Worm (Caenorhabditis elegans): ENCODE data around the gene C30A5.16.
A peak's percentile ranks its signal among the peaks of the same experiment; 100 is the strongest.

C30A5.16 gene

DNA sequence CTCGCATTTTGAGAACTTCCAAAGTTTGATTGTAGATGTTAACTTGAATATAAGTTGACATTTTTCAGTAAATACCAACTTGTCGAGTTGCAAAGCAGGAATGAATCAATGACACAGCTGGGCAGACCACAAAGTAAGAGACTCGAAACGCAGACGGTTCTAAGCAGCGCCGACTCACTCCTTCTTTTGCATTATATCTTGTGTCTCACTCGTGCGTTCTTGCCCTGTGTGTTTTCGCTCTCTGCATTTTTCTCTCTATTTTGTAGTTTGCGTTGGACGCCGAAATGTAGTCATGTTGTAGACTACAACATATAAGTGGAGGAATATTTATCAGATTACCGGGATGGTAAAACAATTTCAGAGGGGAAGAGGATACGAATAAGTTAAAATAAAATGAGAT lies 24.8 kb downstream of the C30A5.16 start, which contains the start of gene C02F5.12 (continued):
- TF ChIP-seq egl-27 (tag; optimal IDR thresholded peaks at IDR 0.05): no peak
- TF ChIP-seq attf-4 (tag; optimal IDR thresholded peaks at IDR 0.05): no peak
- TF ChIP-seq set-16 (GFP tag; IDR thresholded peaks at IDR 0.05): no peak
- no peak for TF ChIP-seq pqm-1 (tag; optimal IDR thresholded peaks at IDR 0.05)
- no peak for TF ChIP-seq Y5F2A.4 (GFP tag; optimal IDR thresholded peaks at IDR 0.05)
- TF ChIP-seq F26F4.8 (GFP tag; conservative IDR thresholded peaks at IDR 0.05): no peak
- no peak for TF ChIP-seq egl-43 (GFP tag; IDR thresholded peaks at IDR 0.05)
- no peak for TF ChIP-seq fos-1 (tag; optimal IDR thresholded peaks at IDR 0.05)
- TF ChIP-seq aly-2 (tag; optimal IDR thresholded peaks at IDR 0.05): no peak
- peak; percentile 20 for TF ChIP-seq T20F7.1 (GFP tag; optimal IDR thresholded peaks at IDR 0.05)
- TF ChIP-seq saeg-2 (GFP tag; IDR thresholded peaks at IDR 0.05): no peak
- no peak for TF ChIP-seq daf-8 (GFP tag; IDR thresholded peaks at IDR 0.05)
- no peak for TF ChIP-seq lim-7 (GFP tag; IDR thresholded peaks at IDR 0.05)
- no peak for TF ChIP-seq nhr-10 (tag; optimal IDR thresholded peaks at IDR 0.05)
- no peak for TF ChIP-seq F10B5.3 (tag; optimal IDR thresholded peaks at IDR 0.05)
- TF ChIP-seq gei-8 (GFP tag; optimal IDR thresholded peaks at IDR 0.05): no peak
- TF ChIP-seq nhr-25 (tag; optimal IDR thresholded peaks at IDR 0.05; ENCODE audit: borderline replicate concordance, insufficient read depth): no peak
- TF ChIP-seq pha-4 (GFP tag; IDR thresholded peaks at IDR 0.05): no peak
- no peak for TF ChIP-seq pha-4 (tag; optimal IDR thresholded peaks at IDR 0.05)
- TF ChIP-seq lin-29 (GFP tag; IDR thresholded peaks at IDR 0.05): no peak
- TF ChIP-seq hlh-11 (tag; optimal IDR thresholded peaks at IDR 0.05): peak; percentile 64
- no peak for TF ChIP-seq lin-1 (GFP tag; IDR thresholded peaks at IDR 0.05)
- no peak for TF ChIP-seq snpc-4 (tag; optimal IDR thresholded peaks at IDR 0.05)
- no peak for TF ChIP-seq ztf-11 (tag; optimal IDR thresholded peaks at IDR 0.05)
- TF ChIP-seq tag-97 (GFP tag; IDR thresholded peaks at IDR 0.05): no peak
- no peak for TF ChIP-seq madf-5 (GFP tag; IDR thresholded peaks at IDR 0.05)
- no peak for TF ChIP-seq nhr-77 (tag; optimal IDR thresholded peaks at IDR 0.05)
- no peak for TF ChIP-seq ctbp-1 (GFP tag; IDR thresholded peaks at IDR 0.05)
- no peak for TF ChIP-seq mxl-3 (GFP tag; optimal IDR thresholded peaks at IDR 0.05)
- no peak for TF ChIP-seq zfp-3 (GFP tag; conservative IDR thresholded peaks at IDR 0.05)
- no peak for TF ChIP-seq sdz-12 (GFP tag; optimal IDR thresholded peaks at IDR 0.05)
- TF ChIP-seq ZK546.5 (tag; optimal IDR thresholded peaks at IDR 0.05): no peak
- no peak for TF ChIP-seq dmd-9 (GFP tag; IDR thresholded peaks at IDR 0.05)
- TF ChIP-seq zfp-2 (tag; optimal IDR thresholded peaks at IDR 0.05): no peak
- no peak for TF ChIP-seq lin-15B (tag; optimal IDR thresholded peaks at IDR 0.05)
- TF ChIP-seq ceh-32 (tag; optimal IDR thresholded peaks at IDR 0.05; ENCODE audit: poor library complexity): no peak
- TF ChIP-seq daf-12 (tag; optimal IDR thresholded peaks at IDR 0.05): no peak
- no peak for TF ChIP-seq nhr-237 (tag; optimal IDR thresholded peaks at IDR 0.05)
- TF ChIP-seq cey-2 (tag; optimal IDR thresholded peaks at IDR 0.05; ENCODE audit: borderline replicate concordance, insufficient read depth): no peak
- TF ChIP-seq tra-1 (GFP tag; IDR thresholded peaks at IDR 0.05): no peak
- TF ChIP-seq F44E2.7 (GFP tag; IDR thresholded peaks at IDR 0.05): no peak
- no peak for TF ChIP-seq rbr-2 (tag; optimal IDR thresholded peaks at IDR 0.05)
- TF ChIP-seq nhr-41 (GFP tag; IDR thresholded peaks at IDR 0.05): no peak
- no peak for TF ChIP-seq mdl-1 (tag; optimal IDR thresholded peaks at IDR 0.05)
- no peak for TF ChIP-seq zag-1 (tag; optimal IDR thresholded peaks at IDR 0.05)
- TF ChIP-seq duxl-1 (tag; optimal IDR thresholded peaks at IDR 0.05; ENCODE audit: poor library complexity): no peak
- no peak for TF ChIP-seq fkh-10 (GFP tag; optimal IDR thresholded peaks at IDR 0.05)
- no peak for TF ChIP-seq ztf-7 (tag; optimal IDR thresholded peaks at IDR 0.05)
- TF ChIP-seq nhr-11 (tag; optimal IDR thresholded peaks at IDR 0.05): peak; percentile 48
- no peak for TF ChIP-seq ceh-62 (tag; optimal IDR thresholded peaks at IDR 0.05)
- TF ChIP-seq ceh-44 (GFP tag; IDR thresholded peaks at IDR 0.05): no peak
- peak; percentile 9 for TF ChIP-seq nhr-48 (tag; optimal IDR thresholded peaks at IDR 0.05)
- TF ChIP-seq ces-1 (GFP tag; optimal IDR thresholded peaks at IDR 0.05): no peak
